Worm (Caenorhabditis elegans): Measurements from ENCODE around the gene R10E4.6.

R10E4.6 gene

DNA sequence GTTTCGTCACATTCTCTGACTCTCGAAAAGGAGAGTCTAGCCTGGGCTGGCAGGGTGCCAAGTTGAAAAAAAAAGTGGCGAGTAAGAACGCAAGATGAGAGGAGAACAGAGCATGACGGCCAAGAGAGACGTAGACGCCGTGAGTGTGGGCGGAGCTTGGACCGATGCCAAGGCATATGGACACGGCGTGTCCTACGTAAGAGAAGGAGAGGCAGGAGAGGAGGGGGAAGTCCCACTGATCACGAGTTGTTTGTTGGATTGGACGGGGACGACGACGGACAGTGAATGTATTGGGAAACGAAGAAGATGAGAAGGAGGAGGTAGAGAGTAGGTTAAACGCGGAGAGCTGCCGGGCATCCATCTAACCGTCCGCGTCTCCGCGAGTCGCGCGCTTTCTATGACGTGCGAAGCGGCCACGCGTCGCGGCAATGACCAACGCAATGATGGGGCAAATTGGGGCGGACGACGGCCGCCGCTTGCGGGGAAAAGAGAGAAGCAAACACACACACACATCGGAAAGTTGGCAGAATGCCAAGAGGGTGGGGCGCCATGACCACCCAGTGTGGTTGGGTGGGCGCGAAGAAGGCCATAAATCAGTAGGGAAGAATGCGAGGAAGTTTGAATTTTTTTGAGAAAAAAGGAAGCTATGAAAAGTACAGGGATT, 11.1 kb upstream of the R10E4.6 start (continued):
- TF ChIP-seq lin-13 (GFP tag; optimal IDR thresholded peaks at IDR 0.05) (peak; percentile 94), fos-1 (tag; optimal IDR thresholded peaks at IDR 0.05) (peak; percentile 94), peb-1 (tag; optimal IDR thresholded peaks at IDR 0.05) (peak; percentile 90), ceh-82 (tag; optimal IDR thresholded peaks at IDR 0.05) (peak; percentile 74), nhr-10 (tag; optimal IDR thresholded peaks at IDR 0.05) (peak; percentile 66), nhr-21 (tag; optimal IDR thresholded peaks at IDR 0.05) (peak; percentile 99), nhr-12 (tag; optimal IDR thresholded peaks at IDR 0.05) (peak; percentile 67), alr-1 (tag; optimal IDR thresholded peaks at IDR 0.05) (no peak), lsy-2 (tag; optimal IDR thresholded peaks at IDR 0.05) (peak; percentile 86 to 95), nhr-129 (tag; optimal IDR thresholded peaks at IDR 0.05) (peak; percentile 96), sma-3 (GFP tag; optimal IDR thresholded peaks at IDR 0.05) (peak; percentile 99), lin-11 (tag; optimal IDR thresholded peaks at IDR 0.05) (peak; percentile 95), sma-9 (GFP tag; optimal IDR thresholded peaks at IDR 0.05) (peak; percentile 100), sma-9 (tag; optimal IDR thresholded peaks at IDR 0.05) (peak; percentile 97), unc-39 (tag; optimal IDR thresholded peaks at IDR 0.05) (no peak), elt-1 (tag; optimal IDR thresholded peaks at IDR 0.05) (peak; percentile 30), ztf-11 (tag; optimal IDR thresholded peaks at IDR 0.05) (peak; percentile 55)

DNA sequence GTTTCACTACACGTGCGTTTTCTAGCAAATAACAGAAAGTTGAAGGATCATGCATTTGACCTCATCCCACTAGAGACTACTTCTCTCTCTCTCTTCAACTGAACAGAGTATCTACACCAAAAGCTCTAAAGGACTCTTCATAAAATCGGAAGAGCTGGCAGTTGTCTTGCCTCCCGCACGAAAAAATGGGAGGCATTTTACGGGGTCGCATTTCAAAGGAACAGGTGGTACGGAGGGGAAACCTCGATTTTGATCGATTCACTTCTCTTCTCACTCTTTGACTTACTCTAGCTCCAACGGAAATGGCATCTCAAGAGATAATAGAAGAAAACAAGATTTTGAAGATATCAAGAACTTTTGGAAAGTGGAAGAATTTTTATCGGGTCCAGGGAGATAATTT, 10.0 kb upstream of the R10E4.6 start:
- no peak for TF ChIP-seq unc-55 (GFP tag; optimal IDR thresholded peaks at IDR 0.05)
- peak; percentile 21 for TF ChIP-seq ztf-4 (tag; optimal IDR thresholded peaks at IDR 0.05)
- peak; percentile 90 for TF ChIP-seq F13H6.1 (tag; optimal IDR thresholded peaks at IDR 0.05)
- TF ChIP-seq aly-2 (tag; optimal IDR thresholded peaks at IDR 0.05): no peak
- peak; percentile 68 for TF ChIP-seq nhr-129 (tag; optimal IDR thresholded peaks at IDR 0.05)
- TF ChIP-seq sma-9 (GFP tag; optimal IDR thresholded peaks at IDR 0.05): peak; percentile 80
- TF ChIP-seq sma-9 (tag; optimal IDR thresholded peaks at IDR 0.05): no peak
- TF ChIP-seq lsy-2 (tag; optimal IDR thresholded peaks at IDR 0.05): peak in 1 of 2 experiments; percentile 41
- peak; percentile 35 for TF ChIP-seq C34F6.9 (tag; optimal IDR thresholded peaks at IDR 0.05)
- no peak for TF ChIP-seq Y55F3AM.14 (GFP tag; optimal IDR thresholded peaks at IDR 0.05)
- peak; percentile 44 for TF ChIP-seq egl-27 (tag; optimal IDR thresholded peaks at IDR 0.05)

DNA sequence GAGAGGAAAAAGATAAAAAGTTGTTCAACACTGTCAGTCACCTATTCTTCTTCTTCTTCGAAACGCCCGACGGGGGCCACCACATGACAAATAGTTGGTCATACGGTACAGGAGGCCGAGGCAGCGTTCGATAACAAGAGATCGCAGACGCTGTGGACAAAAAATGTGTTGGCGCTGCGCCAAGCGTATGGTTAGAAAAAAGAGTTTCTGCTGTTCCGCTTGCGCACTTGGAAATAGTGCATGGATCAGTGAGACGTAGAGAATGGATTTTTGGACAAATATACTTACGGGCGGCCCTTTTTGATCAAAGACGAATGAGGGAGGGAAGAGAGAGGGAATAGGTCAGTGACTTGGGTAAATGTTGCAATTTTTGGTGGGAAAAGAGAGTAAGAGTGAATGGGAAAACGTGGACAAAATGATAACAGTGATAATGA, 8.5 kb upstream of the R10E4.6 start:
- TF ChIP-seq lin-13 (GFP tag; optimal IDR thresholded peaks at IDR 0.05): peak; percentile 38
- peak; percentile 79 for TF ChIP-seq blmp-1 (tag; optimal IDR thresholded peaks at IDR 0.05; ENCODE audit: insufficient read depth)
- peak; percentile 30 for TF ChIP-seq snpc-4 (tag; optimal IDR thresholded peaks at IDR 0.05)
- TF ChIP-seq sem-4 (tag; optimal IDR thresholded peaks at IDR 0.05): peak; percentile 58
- peak; percentile 87 for TF ChIP-seq nhr-21 (tag; optimal IDR thresholded peaks at IDR 0.05)
- TF ChIP-seq egl-27 (tag; optimal IDR thresholded peaks at IDR 0.05): peak; percentile 72
- TF ChIP-seq sma-3 (GFP tag; optimal IDR thresholded peaks at IDR 0.05): peak; percentile 97
- TF ChIP-seq mdl-1 (tag; optimal IDR thresholded peaks at IDR 0.05): peak in 1 of 2 experiments; percentile 82
- TF ChIP-seq nhr-6 (tag; optimal IDR thresholded peaks at IDR 0.05): peak; percentile 41
- peak; percentile 73 for TF ChIP-seq crh-2 (tag; optimal IDR thresholded peaks at IDR 0.05)
- TF ChIP-seq fos-1 (tag; optimal IDR thresholded peaks at IDR 0.05): peak; percentile 79
- peak; percentile 95 for TF ChIP-seq nhr-25 (tag; optimal IDR thresholded peaks at IDR 0.05)
- TF ChIP-seq ama-1 (optimal IDR thresholded peaks at IDR 0.05): no peak
- peak in 1 of 2 experiments; percentile 85 for TF ChIP-seq lsy-2 (tag; optimal IDR thresholded peaks at IDR 0.05)
- no peak for TF ChIP-seq lin-11 (tag; optimal IDR thresholded peaks at IDR 0.05)
- no peak for TF ChIP-seq R02D3.7 (tag; optimal IDR thresholded peaks at IDR 0.05)
- peak; percentile 90 for TF ChIP-seq ceh-16 (tag; optimal IDR thresholded peaks at IDR 0.05)
- TF ChIP-seq nhr-129 (tag; optimal IDR thresholded peaks at IDR 0.05): peak; percentile 82
- peak; percentile 58 for TF ChIP-seq gmeb-1 (tag; optimal IDR thresholded peaks at IDR 0.05)
- no peak for TF ChIP-seq nhr-10 (tag; optimal IDR thresholded peaks at IDR 0.05)
- no peak for TF ChIP-seq nhr-23 (tag; optimal IDR thresholded peaks at IDR 0.05)
- TF ChIP-seq Y55F3AM.14 (GFP tag; optimal IDR thresholded peaks at IDR 0.05): peak; percentile 62
- TF ChIP-seq unc-55 (GFP tag; optimal IDR thresholded peaks at IDR 0.05): no peak
- no peak for TF ChIP-seq dmd-4 (tag; optimal IDR thresholded peaks at IDR 0.05)
- peak; percentile 13 for TF ChIP-seq mab-5 (tag; optimal IDR thresholded peaks at IDR 0.05)
- TF ChIP-seq sma-9 (GFP tag; optimal IDR thresholded peaks at IDR 0.05): peak; percentile 93
- no peak for TF ChIP-seq sma-9 (tag; optimal IDR thresholded peaks at IDR 0.05)
- peak; percentile 56 for TF ChIP-seq C34F6.9 (tag; optimal IDR thresholded peaks at IDR 0.05)
- TF ChIP-seq F13H6.1 (tag; optimal IDR thresholded peaks at IDR 0.05): peak; percentile 93
